Worm (Caenorhabditis elegans) whole organism, mixed stage, embryonic: ENCODE measurements around the gene sucl-2.

Experiments used
- M03D4.4 ChIP-seq: sonication (generic microtip); optimal IDR thresholded peaks from 2 replicates; lab custom pipeline; 2017; ENCODE audit warnings: mild to moderate bottlenecking, missing genetic modification characterization, missing compliant biosample characterization
- bed-3 ChIP-seq: fragments of 200-800 bp; sonication (Bioruptor generic); optimal IDR thresholded peaks from 3 replicates; lab custom pipeline; 2018; ENCODE audit warnings: mild to moderate bottlenecking, missing genetic modification characterization, moderate library complexity, missing compliant biosample characterization
- ceh-43 ChIP-seq: fragments of 200-800 bp; sonication (Bioruptor generic); optimal IDR thresholded peaks from 2 replicates; lab custom pipeline; 2018; ENCODE audit warnings: mild to moderate bottlenecking, missing genetic modification characterization, moderate library complexity, missing compliant biosample characterization
- ceh-83 ChIP-seq: fragments of 200-800 bp; sonication (Bioruptor generic); optimal IDR thresholded peaks from 2 replicates; lab custom pipeline; 2018; ENCODE audit warnings: mild to moderate bottlenecking, missing genetic modification characterization, missing compliant biosample characterization
- ces-1 ChIP-seq: fragments of 150-350 bp; optimal IDR thresholded peaks from 2 replicates; lab custom pipeline; 2014; ENCODE audit warnings: missing biosample characterization, missing genetic modification reagents, missing genetic modification characterization
- cnd-1 ChIP-seq: fragments of 200-800 bp; sonication (Bioruptor generic); optimal IDR thresholded peaks from 2 replicates; lab custom pipeline; 2018; ENCODE audit warnings: mild to moderate bottlenecking, missing genetic modification characterization, missing compliant biosample characterization
- elt-3 ChIP-seq: fragments of 150-350 bp; optimal IDR thresholded peaks from 2 replicates; lab custom pipeline; 2014; ENCODE audit warnings: missing biosample characterization, missing genetic modification characterization
- flh-1 ChIP-seq: fragments of 200-800 bp; sonication (Bioruptor generic); optimal IDR thresholded peaks from 2 replicates; lab custom pipeline; 2018; ENCODE audit warnings: mild to moderate bottlenecking, missing genetic modification characterization, moderate library complexity, missing compliant biosample characterization
- lin-13 ChIP-seq: fragments of 150-350 bp; optimal IDR thresholded peaks from 2 replicates; lab custom pipeline; 2014; ENCODE audit warnings: missing biosample characterization, missing genetic modification characterization
- lin-32 ChIP-seq: fragments of 200-800 bp; sonication (Bioruptor generic); optimal IDR thresholded peaks from 2 replicates; lab custom pipeline; 2018; ENCODE audit warnings: mild to moderate bottlenecking, missing genetic modification characterization, missing compliant biosample characterization
- lsy-2 ChIP-seq: fragments of 150-350 bp; optimal IDR thresholded peaks from 2 replicates; lab custom pipeline; 2014; ENCODE audit warnings: missing biosample characterization, missing genetic modification characterization
- mab-5 ChIP-seq: fragments of 150-350 bp; optimal IDR thresholded peaks from 2 replicates; lab custom pipeline; 2014; ENCODE audit warnings: missing biosample characterization, missing genetic modification characterization
- mls-2 ChIP-seq: sonication (generic microtip); optimal IDR thresholded peaks from 2 replicates; lab custom pipeline; 2016; ENCODE audit warnings: mild to moderate bottlenecking, missing genetic modification characterization, moderate library complexity, missing compliant biosample characterization
- nhr-12 ChIP-seq: fragments of 150-350 bp; optimal IDR thresholded peaks from 2 replicates; lab custom pipeline; 2014; ENCODE audit warnings: missing biosample characterization, missing genetic modification characterization
- nhr-2 ChIP-seq: fragments of 150-350 bp; optimal IDR thresholded peaks from 2 replicates; lab custom pipeline; 2014; ENCODE audit warnings: missing biosample characterization, missing genetic modification characterization
- nhr-237 ChIP-seq: fragments of 150-350 bp; optimal IDR thresholded peaks from 2 replicates; lab custom pipeline; 2014; ENCODE audit warnings: missing biosample characterization, missing genetic modification characterization
- nhr-28 ChIP-seq: fragments of 150-350 bp; optimal IDR thresholded peaks from 2 replicates; lab custom pipeline; 2014; ENCODE audit warnings: missing biosample characterization, missing genetic modification characterization
- sem-2 ChIP-seq: fragments of 200-800 bp; sonication (Bioruptor generic); optimal IDR thresholded peaks from 2 replicates; lab custom pipeline; 2018; ENCODE audit warnings: mild to moderate bottlenecking, missing genetic modification characterization, missing compliant biosample characterization
- snpc-4 ChIP-seq: fragments of 150-350 bp; optimal IDR thresholded peaks from 2 replicates; lab custom pipeline; 2014; ENCODE audit warnings: missing biosample characterization, missing genetic modification characterization
- sptf-1 ChIP-seq: sonication (generic microtip); optimal IDR thresholded peaks from 2 replicates; lab custom pipeline; 2017; ENCODE audit warnings: mild to moderate bottlenecking, missing genetic modification characterization, moderate library complexity, missing compliant biosample characterization
- tbx-8 ChIP-seq: fragments of 200-800 bp; sonication (Bioruptor generic); optimal IDR thresholded peaks from 2 replicates; lab custom pipeline; 2018; ENCODE audit warnings: mild to moderate bottlenecking, missing genetic modification characterization, moderate library complexity, missing compliant biosample characterization
- unc-120 ChIP-seq: sonication (generic microtip); optimal IDR thresholded peaks from 2 replicates; lab custom pipeline; 2017; ENCODE audit warnings: missing genetic modification characterization, missing compliant biosample characterization; ENCODE audit not compliant: poor library complexity, severe bottlenecking
- unc-62 ChIP-seq: fragments of 150-350 bp; optimal IDR thresholded peaks from 2 replicates; lab custom pipeline; 2014; ENCODE audit warnings: missing biosample characterization, missing genetic modification reagents, missing genetic modification characterization
- ztf-11 ChIP-seq: fragments of 150-350 bp; optimal IDR thresholded peaks from 2 replicates; lab custom pipeline; 2014; ENCODE audit warnings: missing biosample characterization, missing genetic modification characterization

Gene sucl-2

DNA sequence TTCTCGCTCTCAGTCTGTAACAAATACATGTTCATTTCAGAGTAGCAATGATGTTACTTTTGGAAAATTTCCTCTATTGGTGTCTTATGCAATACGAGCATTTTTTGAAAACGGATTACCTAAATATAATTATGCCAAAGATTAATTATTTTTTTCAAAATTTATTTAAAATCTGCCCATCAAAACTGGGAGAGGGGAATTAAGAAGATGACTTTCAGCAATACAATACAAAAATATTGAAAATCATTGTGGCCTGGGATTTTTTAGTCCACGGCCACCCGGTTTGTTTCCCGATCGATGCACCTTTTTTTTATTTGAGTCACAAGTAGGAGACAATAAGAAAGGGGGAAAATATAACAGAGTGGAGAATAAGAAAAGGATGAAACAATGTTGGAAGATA is 36.7 kb upstream of the sucl-2 start, which contains the start of gene fbxa-56:
Gene fbxa-56, minus strand, starts transcription at position 101 of the 400 bp plus-strand sequence.
- TF ChIP-seq snpc-4 (tag; lab: Kevin White, UChicago) (no peak), lin-13 (tag; lab: Kevin White, UChicago) (no peak), lin-32 (GFP tag; lab: Kevin White, UChicago) (no peak)
- TF ChIP-seq, all 35 proteins: peak for 0

DNA sequence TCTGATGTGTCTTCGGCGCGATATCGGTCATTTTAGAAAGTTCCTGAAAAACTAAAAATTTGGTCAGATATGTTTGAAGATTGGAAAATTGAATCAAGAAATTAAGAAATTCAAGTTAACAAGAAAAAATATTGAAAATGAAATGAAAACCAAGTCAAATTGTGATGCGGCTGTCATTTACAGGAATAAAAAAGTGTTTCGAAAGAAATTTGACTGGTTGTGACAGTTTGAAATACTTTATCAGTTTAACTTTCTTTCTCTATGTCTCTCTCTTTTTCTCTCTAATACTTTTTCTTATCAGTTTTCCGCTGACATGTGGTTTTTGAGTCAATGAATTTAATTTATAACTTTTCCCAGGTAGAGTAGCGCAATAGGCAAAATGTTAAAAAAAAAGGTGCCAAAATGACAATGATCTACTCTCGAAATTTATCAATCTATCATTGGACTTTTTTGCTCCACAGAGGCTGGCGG is 34.9 kb upstream of the sucl-2 start, which contains the start of gene fbxa-55:
Gene fbxa-55, minus strand, starts transcription at position 51 of the 471 bp plus-strand sequence.
- TF ChIP-seq cnd-1 (no peak), lin-13 (tag; lab: Kevin White, UChicago) (no peak), nhr-2 (tag; lab: Kevin White, UChicago) (no peak), elt-3 (tag; lab: Kevin White, UChicago) (no peak), unc-62 (GFP tag; lab: Kevin White, UChicago) (no peak), lsy-2 (tag; lab: Kevin White, UChicago) (no peak), mls-2 (tag; lab: Kevin White, UChicago) (no peak), ceh-83 (GFP tag; lab: Kevin White, UChicago) (no peak), sem-2 (GFP tag; lab: Kevin White, UChicago) (no peak), nhr-28 (tag; lab: Kevin White, UChicago) (no peak), mab-5 (tag; lab: Kevin White, UChicago) (no peak)

DNA sequence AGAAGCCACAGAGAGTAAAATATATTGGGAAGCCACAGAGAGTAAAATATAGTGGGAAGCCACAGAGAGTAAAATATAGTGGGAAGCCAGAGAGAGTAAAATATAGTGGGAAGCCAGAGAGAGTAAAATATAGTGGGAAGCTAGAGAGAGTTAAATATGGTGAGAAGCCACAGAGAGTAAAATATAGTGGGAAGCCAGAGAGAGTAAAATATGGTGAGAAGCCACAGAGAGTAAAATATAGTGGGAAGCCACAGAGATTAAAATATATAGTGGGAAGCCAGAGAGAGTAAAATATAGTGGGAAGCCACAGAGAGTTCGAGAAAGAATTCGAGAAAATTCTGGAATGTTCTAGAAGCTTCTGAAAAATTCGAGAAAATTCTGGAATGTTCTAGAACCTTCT is 30.2 kb upstream of the sucl-2 start:
- peak; percentile 96 for TF ChIP-seq sptf-1 (tag; lab: Kevin White, UChicago)
- peak; percentile 44 for TF ChIP-seq sem-2 (GFP tag; lab: Kevin White, UChicago)
- peak; percentile 88 for TF ChIP-seq tbx-8 (GFP tag; lab: Kevin White, UChicago)
- TF ChIP-seq lin-32 (GFP tag; lab: Kevin White, UChicago): peak; percentile 85
- TF ChIP-seq bed-3 (GFP tag; lab: Kevin White, UChicago): peak; percentile 72
- TF ChIP-seq unc-120 (tag; lab: Kevin White, UChicago): peak; percentile 49
- peak; percentile 95 for TF ChIP-seq mls-2 (tag; lab: Kevin White, UChicago)
- TF ChIP-seq M03D4.4 (tag; lab: Kevin White, UChicago): peak; percentile 91
- TF ChIP-seq ceh-83 (GFP tag; lab: Kevin White, UChicago): peak; percentile 75
- peak; percentile 50 for TF ChIP-seq ceh-43 (GFP tag; lab: Kevin White, UChicago)
- peak; percentile 49 for TF ChIP-seq cnd-1

DNA sequence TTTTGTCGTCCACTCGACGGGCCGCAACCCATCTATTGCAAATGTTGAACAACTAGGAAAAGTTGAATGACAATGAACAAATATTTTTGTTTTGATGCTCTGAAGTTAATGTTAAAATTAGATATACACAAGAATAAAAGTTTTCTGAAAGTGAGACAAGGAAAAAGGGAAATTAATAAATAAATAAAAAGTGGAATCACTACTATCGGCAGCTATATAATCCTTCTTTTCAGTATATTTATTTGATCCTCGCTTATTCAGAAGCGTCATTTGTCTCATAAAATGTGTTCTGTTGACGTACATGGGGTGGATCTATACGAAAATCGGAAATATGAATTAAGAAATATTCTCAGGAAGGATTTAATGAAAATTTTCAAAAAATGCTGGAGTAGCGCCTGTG is 25.0 kb upstream of the sucl-2 start, which contains the start of gene pef-1:
Gene pef-1, minus strand, starts transcription at position 101 of the 400 bp plus-strand sequence.
- TF ChIP-seq nhr-12 (tag; lab: Kevin White, UChicago): no peak
- TF ChIP-seq bed-3 (GFP tag; lab: Kevin White, UChicago): no peak

DNA sequence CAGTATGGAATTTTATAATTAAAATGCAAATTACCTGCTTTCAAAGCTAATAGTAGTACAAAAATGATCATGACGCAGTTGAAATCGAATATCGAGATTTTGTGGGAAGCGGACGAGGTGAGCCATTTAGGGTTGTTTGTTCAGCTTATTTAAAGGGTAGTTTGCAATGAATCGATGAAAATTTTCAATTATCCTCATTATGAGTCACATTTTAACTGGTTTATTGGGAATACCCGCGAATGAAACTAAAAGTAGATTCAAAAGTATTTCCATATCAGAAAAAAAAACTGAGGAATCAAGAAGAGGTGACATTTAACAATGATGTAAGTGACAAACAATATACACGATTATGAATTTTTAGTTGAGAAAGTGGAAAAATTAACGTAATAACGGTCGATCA is 18.1 kb upstream of the sucl-2 start, which contains the start of gene F23H11.7:
Gene F23H11.7, minus strand, starts transcription at position 101 of the 400 bp plus-strand sequence.
- TF ChIP-seq ces-1 (GFP tag; lab: Kevin White, UChicago) (no peak), flh-1 (GFP tag; lab: Kevin White, UChicago) (no peak), ztf-11 (no peak), unc-120 (tag; lab: Kevin White, UChicago) (no peak), nhr-237 (tag; lab: Kevin White, UChicago) (no peak), elt-3 (tag; lab: Kevin White, UChicago) (no peak), mab-5 (tag; lab: Kevin White, UChicago) (no peak), sem-2 (GFP tag; lab: Kevin White, UChicago) (no peak)

DNA sequence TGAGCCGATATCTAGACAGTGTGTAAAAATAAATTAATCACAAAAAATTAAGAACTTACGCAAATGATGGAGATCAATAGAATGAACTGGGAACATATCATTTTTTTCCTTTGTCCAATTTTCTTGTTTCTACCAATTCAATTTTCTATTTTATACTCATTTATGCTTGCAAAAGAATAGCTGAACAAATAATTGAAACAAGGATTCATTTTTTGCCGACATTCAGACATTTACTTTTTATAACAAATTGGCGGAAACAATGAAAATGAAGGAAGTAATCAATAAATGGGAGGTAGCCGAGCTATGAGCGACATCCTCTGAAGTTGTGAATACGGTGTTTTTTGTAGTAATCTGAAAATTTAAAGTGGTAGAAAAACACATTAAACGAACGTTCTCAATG is 15.7 kb upstream of the sucl-2 start, which contains the start of gene idpp-13:
Gene idpp-13, minus strand, starts transcription at position 101 of the 400 bp plus-strand sequence.
- TF ChIP-seq nhr-28 (tag; lab: Kevin White, UChicago) (no peak), nhr-237 (tag; lab: Kevin White, UChicago) (no peak), lsy-2 (tag; lab: Kevin White, UChicago) (no peak), sem-2 (GFP tag; lab: Kevin White, UChicago) (no peak), ces-1 (GFP tag; lab: Kevin White, UChicago) (no peak), ztf-11 (no peak)
